Worm (Caenorhabditis elegans): ENCODE data around the gene coq-3.

coq-3 gene

ce11 chrIV:14816288-14816687 lies 20.2 kb upstream of the coq-3 start, which contains the start of gene Y57G11C.46:
Y57G11C.46 (minus strand) TSS chrIV:14816388.
- TF ChIP-seq aly-2 (tag; optimal IDR thresholded peaks at IDR 0.05) (no peak), fos-1 (tag; optimal IDR thresholded peaks at IDR 0.05) (no peak), lin-39 (tag; optimal IDR thresholded peaks at IDR 0.05) (no peak), alr-1 (tag; optimal IDR thresholded peaks at IDR 0.05) (no peak), egl-27 (tag; optimal IDR thresholded peaks at IDR 0.05) (no peak), nhr-77 (tag; optimal IDR thresholded peaks at IDR 0.05) (no peak), mab-5 (tag; optimal IDR thresholded peaks at IDR 0.05) (no peak), crh-2 (tag; optimal IDR thresholded peaks at IDR 0.05) (no peak)

ce11 chrIV:14806903-14807302 lies 10.8 kb upstream of the coq-3 start, which contains the start of gene oig-5:
oig-5 (plus strand) TSS chrIV:14807203.
- TF ChIP-seq gmeb-1 (tag; optimal IDR thresholded peaks at IDR 0.05) (no peak), unc-62 (GFP tag; optimal IDR thresholded peaks at IDR 0.05) (no peak), nhr-25 (tag; optimal IDR thresholded peaks at IDR 0.05) (no peak), elt-1 (tag; optimal IDR thresholded peaks at IDR 0.05) (no peak), mab-5 (tag; optimal IDR thresholded peaks at IDR 0.05) (no peak), ztf-11 (tag; optimal IDR thresholded peaks at IDR 0.05) (no peak), lin-13 (GFP tag; optimal IDR thresholded peaks at IDR 0.05) (no peak), ZK546.5 (tag; optimal IDR thresholded peaks at IDR 0.05) (no peak), snpc-4 (tag; optimal IDR thresholded peaks at IDR 0.05) (no peak), nhr-21 (tag; optimal IDR thresholded peaks at IDR 0.05) (no peak), nhr-10 (tag; optimal IDR thresholded peaks at IDR 0.05) (no peak), crh-2 (tag; optimal IDR thresholded peaks at IDR 0.05) (no peak), mdl-1 (tag; optimal IDR thresholded peaks at IDR 0.05) (no peak), ceh-16 (tag; optimal IDR thresholded peaks at IDR 0.05) (no peak), nhr-77 (tag; optimal IDR thresholded peaks at IDR 0.05) (no peak)

ce11 chrIV:14802316-14802715 lies 6.2 kb upstream of the coq-3 start, which contains the start of gene Y57G11C.1142:
Y57G11C.1142 (plus strand) TSS chrIV:14802616.
- no peak for TF ChIP-seq ceh-82 (tag; optimal IDR thresholded peaks at IDR 0.05)
- no peak for TF ChIP-seq ama-1 (optimal IDR thresholded peaks at IDR 0.05)
- TF ChIP-seq sma-3 (GFP tag; optimal IDR thresholded peaks at IDR 0.05), result no peak
- no peak for TF ChIP-seq nhr-129 (tag; optimal IDR thresholded peaks at IDR 0.05)
- no peak for TF ChIP-seq blmp-1 (tag; optimal IDR thresholded peaks at IDR 0.05; ENCODE audit: insufficient read depth)
- TF ChIP-seq mdl-1 (tag; optimal IDR thresholded peaks at IDR 0.05), result no peak
- no peak for TF ChIP-seq R02D3.7 (tag; optimal IDR thresholded peaks at IDR 0.05)
- TF ChIP-seq unc-55 (GFP tag; optimal IDR thresholded peaks at IDR 0.05), result no peak
- no peak for TF ChIP-seq nhr-6 (tag; optimal IDR thresholded peaks at IDR 0.05)
- TF ChIP-seq lin-13 (GFP tag; optimal IDR thresholded peaks at IDR 0.05), result no peak
- TF ChIP-seq nhr-77 (tag; optimal IDR thresholded peaks at IDR 0.05), result no peak
- no peak for TF ChIP-seq peb-1 (tag; optimal IDR thresholded peaks at IDR 0.05)
- no peak for TF ChIP-seq nhr-237 (tag; optimal IDR thresholded peaks at IDR 0.05)
- TF ChIP-seq ZK546.5 (tag; optimal IDR thresholded peaks at IDR 0.05), result no peak
- TF ChIP-seq elt-1 (tag; optimal IDR thresholded peaks at IDR 0.05), result no peak
- no peak for TF ChIP-seq nhr-21 (tag; optimal IDR thresholded peaks at IDR 0.05)
- no peak for TF ChIP-seq unc-62 (GFP tag; optimal IDR thresholded peaks at IDR 0.05)
- no peak for TF ChIP-seq sma-9 (GFP tag; optimal IDR thresholded peaks at IDR 0.05)
- no peak for TF ChIP-seq sma-9 (tag; optimal IDR thresholded peaks at IDR 0.05)
- TF ChIP-seq lsy-2 (tag; optimal IDR thresholded peaks at IDR 0.05), result no peak
- TF ChIP-seq nhr-11 (tag; optimal IDR thresholded peaks at IDR 0.05), result no peak

- no peak for TF ChIP-seq lin-13 (GFP tag; optimal IDR thresholded peaks at IDR 0.05)
- TF ChIP-seq unc-39 (tag; optimal IDR thresholded peaks at IDR 0.05), result no peak
- no peak for TF ChIP-seq ama-1 (optimal IDR thresholded peaks at IDR 0.05)
- TF ChIP-seq snpc-4 (tag; optimal IDR thresholded peaks at IDR 0.05), result no peak
- TF ChIP-seq peb-1 (tag; optimal IDR thresholded peaks at IDR 0.05), result no peak
- no peak for TF ChIP-seq nhr-25 (tag; optimal IDR thresholded peaks at IDR 0.05)
- no peak for TF ChIP-seq nhr-23 (tag; optimal IDR thresholded peaks at IDR 0.05)
- TF ChIP-seq R02D3.7 (tag; optimal IDR thresholded peaks at IDR 0.05), result no peak
- no peak for TF ChIP-seq alr-1 (tag; optimal IDR thresholded peaks at IDR 0.05)
Measured at ce11 chrIV:14800931-14801330, 4.8 kb upstream of the coq-3 start.

ce11 chrIV:14799186-14799585 lies 3.1 kb upstream of the coq-3 start, which contains the start of gene Y57G11C.14:
Y57G11C.14 (plus strand) TSS chrIV:14799311.
- TF ChIP-seq unc-55 (GFP tag; optimal IDR thresholded peaks at IDR 0.05), result no peak
- no peak for TF ChIP-seq C34F6.9 (tag; optimal IDR thresholded peaks at IDR 0.05)
- TF ChIP-seq mdl-1 (tag; optimal IDR thresholded peaks at IDR 0.05), result no peak
- TF ChIP-seq fos-1 (tag; optimal IDR thresholded peaks at IDR 0.05), result no peak
- no peak for TF ChIP-seq egl-27 (tag; optimal IDR thresholded peaks at IDR 0.05)
- TF ChIP-seq unc-39 (tag; optimal IDR thresholded peaks at IDR 0.05), result no peak
- TF ChIP-seq peb-1 (tag; optimal IDR thresholded peaks at IDR 0.05), result no peak

Measured in whole organism, L2 larva.